Worm (Caenorhabditis elegans) whole organism, L2 larva: ENCODE results near the gene F34D10.8.
A peak's percentile ranks its signal among the peaks of the same experiment; 100 is the strongest.

Experiments used
- crh-2 ChIP-seq: sonication (generic microtip); optimal IDR thresholded peaks from 2 replicates; lab custom pipeline; 2017; ENCODE audit warnings: missing biosample characterization, missing genetic modification characterization
- dmd-4 ChIP-seq: sonication (generic microtip); optimal IDR thresholded peaks from 2 replicates; lab custom pipeline; 2017; ENCODE audit warnings: missing biosample characterization, missing genetic modification characterization
- elt-1 ChIP-seq: fragments of 150-350 bp; optimal IDR thresholded peaks from 2 replicates; lab custom pipeline; 2014; ENCODE audit warnings: missing biosample characterization, missing genetic modification characterization
- fos-1 ChIP-seq: fragments of 150-350 bp; optimal IDR thresholded peaks from 2 replicates; lab custom pipeline; 2014; ENCODE audit warnings: missing biosample characterization, missing genetic modification characterization
- lin-39 ChIP-seq: fragments of 150-350 bp; optimal IDR thresholded peaks from 2 replicates; lab custom pipeline; 2014; ENCODE audit warnings: missing biosample characterization, missing genetic modification reagents, missing genetic modification characterization
- mdl-1 ChIP-seq, 2 experiments: fragments of 150-350 bp in 1 of 2; sonication (generic microtip) in 1 of 2; optimal IDR thresholded peaks; 2 replicates each; lab custom pipeline; 2017; ENCODE audit warnings: missing biosample characterization in 2 of 2, missing genetic modification characterization in 2 of 2
- nhr-129 ChIP-seq: fragments of 150-350 bp; optimal IDR thresholded peaks from 2 replicates; lab custom pipeline; 2014; ENCODE audit warnings: missing biosample characterization, missing genetic modification characterization
- nhr-25 ChIP-seq: fragments of 150-350 bp; sonication (generic microtip); optimal IDR thresholded peaks from 3 replicates; lab custom pipeline; 2014; ENCODE audit warnings: missing biosample characterization, missing genetic modification characterization
- nhr-77 ChIP-seq: fragments of 150-350 bp; optimal IDR thresholded peaks from 2 replicates; lab custom pipeline; 2014; ENCODE audit warnings: missing biosample characterization, missing genetic modification characterization
- sma-9 ChIP-seq, 2 experiments: fragments of 150-350 bp in 1 of 2; sonication (generic microtip) in 1 of 2; optimal IDR thresholded peaks; 2 replicates each; lab custom pipeline; 2014 to 2016; ENCODE audit warnings: missing genetic modification characterization in 2 of 2, mild to moderate bottlenecking in 1 of 2, missing biosample characterization in 1 of 2, missing compliant biosample characterization in 1 of 2, missing genetic modification reagents in 1 of 2, moderate library complexity in 1 of 2
- unc-62 ChIP-seq: fragments of 150-350 bp; optimal IDR thresholded peaks from 2 replicates; lab custom pipeline; 2014; ENCODE audit warnings: missing biosample characterization, missing genetic modification reagents, missing genetic modification characterization
- ztf-11 ChIP-seq: sonication (generic microtip); optimal IDR thresholded peaks from 2 replicates; lab custom pipeline; 2017; ENCODE audit warnings: missing biosample characterization, missing genetic modification characterization

ce11 chrIII:3734990-3735389 lies 4.4 kb downstream of the F34D10.8 start, which contains the start of gene evl-18:
- no peak for TF ChIP-seq crh-2 (tag; lab: Kevin White, UChicago)
- no peak for TF ChIP-seq ztf-11 (tag; lab: Kevin White, UChicago)
- no peak for TF ChIP-seq fos-1 (tag; lab: Kevin White, UChicago)
- TF ChIP-seq unc-62 (GFP tag; lab: Kevin White, UChicago) = no peak
- no peak for TF ChIP-seq mdl-1 (tag; optimal IDR thresholded peaks at IDR 0.05; lab: Kevin White, UChicago)
- TF ChIP-seq lin-39 (tag; lab: Kevin White, UChicago) = no peak
- TF ChIP-seq sma-9 (GFP tag; optimal IDR thresholded peaks at IDR 0.05; lab: Kevin White, UChicago) = no peak
- no peak for TF ChIP-seq sma-9 (tag; optimal IDR thresholded peaks at IDR 0.05; lab: Kevin White, UChicago)
- TF ChIP-seq nhr-77 (tag; lab: Kevin White, UChicago) = no peak
- no peak for TF ChIP-seq dmd-4
- no peak for TF ChIP-seq elt-1 (tag; lab: Kevin White, UChicago)
- TF ChIP-seq nhr-129 (tag; lab: Kevin White, UChicago) = peak; percentile 9
- no peak for TF ChIP-seq nhr-25 (tag; lab: Kevin White, UChicago)
